Fruit fly (Drosophila melanogaster): Measurements from ENCODE around the gene Ttc30.

The Ttc30 gene

DNA sequence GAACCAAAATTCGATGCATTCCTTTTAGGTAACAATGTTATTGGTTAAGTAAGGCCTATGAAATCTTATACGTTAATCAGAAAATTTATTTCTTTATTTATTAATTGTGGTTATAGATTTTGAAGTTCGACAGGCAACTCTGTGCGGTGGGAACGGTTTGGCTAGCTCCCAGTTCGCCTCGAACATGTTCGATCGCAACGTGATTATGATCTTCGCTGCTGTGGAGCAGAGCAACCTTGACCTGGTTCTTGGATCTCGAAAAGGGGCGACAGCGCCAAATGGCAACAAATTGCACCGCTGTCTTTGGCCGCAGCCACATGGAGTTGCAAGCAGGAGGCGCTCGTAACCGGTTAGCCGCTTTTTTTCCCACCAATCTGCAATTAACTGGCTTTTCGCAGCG is 47.7 kb downstream of the Ttc30 start (continued):
- TF ChIP-seq CG14965 (GFP tag; optimal IDR thresholded peaks at IDR 0.05; ENCODE audit: borderline replicate concordance) (no peak), br (optimal IDR thresholded peaks at IDR 0.05) (no peak), prd (optimal IDR thresholded peaks at IDR 0.05) (no peak), prd (GFP tag; IDR thresholded peaks at IDR 0.05) (no peak), CG12769 (tag; optimal IDR thresholded peaks at IDR 0.05) (no peak), Sox102F (GFP tag; optimal IDR thresholded peaks at IDR 0.05) (no peak)

DNA sequence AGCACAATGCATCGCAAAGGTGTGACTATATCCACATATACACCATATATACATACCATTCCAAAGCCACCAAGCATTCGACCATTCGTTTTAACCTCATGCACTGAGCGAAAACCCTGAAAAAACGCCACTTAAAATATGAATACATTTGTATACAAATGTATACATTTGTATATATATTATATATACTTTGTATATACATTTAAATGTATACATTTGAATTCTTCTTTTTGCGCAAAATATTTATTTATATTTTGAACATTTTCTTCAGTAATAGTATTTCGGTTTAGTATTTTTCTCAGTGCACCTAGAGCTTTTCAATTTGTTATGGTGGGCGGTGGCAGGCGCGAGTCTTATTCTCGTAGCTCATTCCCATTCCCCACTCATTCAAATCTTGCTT is 49.7 kb downstream of the Ttc30 start:
- TF ChIP-seq CG6791 (GFP tag; IDR thresholded peaks at IDR 0.05; ENCODE audit: partially characterized antibody) (no peak), odd (GFP tag; optimal IDR thresholded peaks at IDR 0.05) (no peak), CG6813 (GFP tag; optimal IDR thresholded peaks at IDR 0.05) (no peak), Meics (GFP tag; optimal IDR thresholded peaks at IDR 0.05) (peak; percentile 24), gce (GFP tag; IDR thresholded peaks at IDR 0.05) (no peak), row (GFP tag; IDR thresholded peaks at IDR 0.05) (peak; percentile 44; the same call in 1 of the 3 replicates), CG11695 (GFP tag; IDR thresholded peaks at IDR 0.05) (peak; percentile 61; the same call in 2 of the 3 replicates), Hr51 (GFP tag; optimal IDR thresholded peaks at IDR 0.05) (peak in 1 of 2 experiments; percentile 41), dmrt99B (tag; optimal IDR thresholded peaks at IDR 0.05) (peak; percentile 33), h (optimal IDR thresholded peaks at IDR 0.05) (no peak), Lim3 (GFP tag; IDR thresholded peaks at IDR 0.05) (no peak), CG1792 (GFP tag; optimal IDR thresholded peaks at IDR 0.05) (no peak), CG2678 (tag; optimal IDR thresholded peaks at IDR 0.05) (peak; percentile 52), Ets65A (GFP tag) (peak; percentile 29), tgo (GFP tag; IDR thresholded peaks at IDR 0.05) (peak; percentile 53; the same call in 2 of the 3 replicates), PHDP (tag; optimal IDR thresholded peaks at IDR 0.05) (peak; percentile 46), Nf-YC (tag; optimal IDR thresholded peaks at IDR 0.05) (peak; percentile 26), Fer1 (GFP tag; optimal IDR thresholded peaks at IDR 0.05) (peak; percentile 62), Ptx1 (GFP tag; IDR thresholded peaks at IDR 0.05) (0 out of 2 replicates have a peak, but pooled peaks have one; percentile 25), Oli (tag; optimal IDR thresholded peaks at IDR 0.05) (peak; percentile 28), CG2712 (tag; optimal IDR thresholded peaks at IDR 0.05) (peak; percentile 41), Drgx (GFP tag; IDR thresholded peaks at IDR 0.05) (peak; percentile 49; the same call in 1 of the 2 replicates), unpg (GFP tag; optimal IDR thresholded peaks at IDR 0.05) (peak; percentile 24), Blimp-1 (GFP tag; optimal IDR thresholded peaks at IDR 0.05) (peak; percentile 33), CG32772 (GFP tag; IDR thresholded peaks at IDR 0.05) (0 out of 2 replicates have a peak, but pooled peaks have one; percentile 13), Fer3 (tag; optimal IDR thresholded peaks at IDR 0.05) (peak; percentile 11), CG31441 (GFP tag; IDR thresholded peaks at IDR 0.05) (peak; percentile 33; the same call in 1 of the 2 replicates), CG43689 (GFP tag; IDR thresholded peaks at IDR 0.05) (no peak), CG34224 (GFP tag; IDR thresholded peaks at IDR 0.05; ENCODE audit: partially characterized antibody) (no peak), Sox102F (GFP tag; optimal IDR thresholded peaks at IDR 0.05) (peak; percentile 27), lab (GFP tag; optimal IDR thresholded peaks at IDR 0.05) (peak; percentile 51), CG11504 (tag; optimal IDR thresholded peaks at IDR 0.05) (peak; percentile 61), sim (GFP tag; IDR thresholded peaks at IDR 0.05) (no peak), CG17361 (GFP tag; IDR thresholded peaks at IDR 0.05) (0 out of 3 replicates have a peak, but pooled peaks have one; percentile 37), CG18599 (GFP tag; optimal IDR thresholded peaks at IDR 0.05) (peak; percentile 15), toy (GFP tag; IDR thresholded peaks at IDR 0.05) (no peak), hkb (optimal IDR thresholded peaks at IDR 0.05) (no peak), hkb (GFP tag; IDR thresholded peaks at IDR 0.05) (peak; percentile 57), lmd (GFP tag; IDR thresholded peaks at IDR 0.05) (peak; percentile 22; the same call in 1 of the 2 replicates), CG13424 (tag; optimal IDR thresholded peaks at IDR 0.05) (peak; percentile 40), al (GFP tag; IDR thresholded peaks at IDR 0.05) (0 out of 2 replicates have a peak, but pooled peaks have one; percentile 18), bowl (GFP tag; IDR thresholded peaks at IDR 0.05) (no peak), CG17912 (GFP tag; optimal IDR thresholded peaks at IDR 0.05) (no peak), dysf (GFP tag; IDR thresholded peaks at IDR 0.05) (peak; percentile 58; the same call in 1 of the 3 replicates)

All from whole organism, embryonic.